Comparison of ENCODE assay signal across 1 fruit fly cellular context in the genomic region with DNA sequence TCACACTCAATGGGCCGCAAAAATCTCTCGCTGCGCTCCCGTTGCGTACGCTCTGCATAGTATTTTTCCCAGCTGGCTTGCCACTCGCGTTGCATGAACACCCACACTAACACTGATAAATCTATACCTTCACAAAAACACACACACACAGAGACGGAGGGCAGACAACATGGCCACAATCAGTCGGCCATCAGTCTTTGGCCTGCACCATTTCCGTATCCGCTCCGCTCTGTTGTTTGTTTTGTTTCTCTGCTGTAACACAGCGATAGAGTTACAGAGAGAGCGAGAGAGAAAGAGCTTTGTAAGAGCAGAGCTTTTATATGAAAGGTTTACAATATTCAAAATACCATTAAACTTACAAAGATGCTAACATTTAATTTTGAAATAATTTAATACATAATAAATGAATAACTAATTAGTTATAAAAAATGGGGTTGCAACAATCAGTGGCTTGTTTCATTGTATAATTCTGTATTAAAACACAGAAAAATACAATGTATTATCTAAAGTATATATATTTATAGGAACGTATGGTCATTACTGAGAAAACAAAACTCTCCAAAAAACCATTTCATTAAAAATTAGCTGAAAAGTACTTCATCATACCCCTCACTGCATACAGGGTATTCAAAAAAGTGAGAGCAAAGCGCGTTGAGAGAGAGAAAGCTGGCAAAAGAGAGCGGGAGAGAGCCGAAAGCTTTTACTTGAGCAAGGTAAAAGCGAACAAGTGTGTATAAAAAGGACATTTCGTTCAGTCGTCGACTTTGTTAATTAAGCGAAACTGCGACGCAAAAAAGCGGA.
TF ChIP-seq lines count a peak whose summit lies in the region.

A gene (plus strand): TSS at position 751 of the 801 bp plus-strand sequence.

TF ChIP-seq in whole organism, embryonic, 481 proteins besides CTCF, POLR2A, EP300 and RAD21 (continued from another document and continues in another):
- TF ChIP-seq cad (GFP tag; optimal IDR thresholded peaks at IDR 0.05; lab: Kevin White, UChicago) (no peak), CG6272 (GFP tag; IDR thresholded peaks at IDR 0.05; lab: Robert Waterston, UW) (no peak), ci (GFP tag; IDR thresholded peaks at IDR 0.05; lab: Robert Waterston, UW) (peak; percentile 88), ato (GFP tag; IDR thresholded peaks at IDR 0.05; lab: Robert Waterston, UW; ENCODE audit: partially characterized antibody) (no peak), CG13624 (GFP tag; optimal IDR thresholded peaks at IDR 0.05; lab: Kevin White, UChicago) (no peak), lov (optimal IDR thresholded peaks at IDR 0.05; lab: Kevin White, UChicago) (no peak), lov (GFP tag; IDR thresholded peaks at IDR 0.05; lab: Robert Waterston, UW) (peak; percentile 77; the same call in 1 of the 3 replicates), CG4707 (GFP tag; optimal IDR thresholded peaks at IDR 0.05; lab: Kevin White, UChicago) (peak; percentile 70), seq (GFP tag; IDR thresholded peaks at IDR 0.05; lab: Robert Waterston, UW) (peak; percentile 81; the same call in 1 of the 2 replicates), gcm (GFP tag; optimal IDR thresholded peaks at IDR 0.05; lab: Kevin White, UChicago) (peak; percentile 71), CG8359 (GFP tag; optimal IDR thresholded peaks at IDR 0.05; lab: Kevin White, UChicago; ENCODE audit: borderline replicate concordance) (peak; percentile 32), so (GFP tag; IDR thresholded peaks at IDR 0.05; lab: Robert Waterston, UW) (peak; percentile 68; the same call in 2 of the 3 replicates), fd96Cb (tag; optimal IDR thresholded peaks at IDR 0.05; lab: Kevin White, UChicago) (peak; percentile 64), CG43689 (GFP tag; IDR thresholded peaks at IDR 0.05; lab: Robert Waterston, UW) (peak; percentile 58), ATbp (GFP tag; optimal IDR thresholded peaks at IDR 0.05; lab: Kevin White, UChicago) (peak; percentile 76), z (GFP tag; IDR thresholded peaks at IDR 0.05; lab: Robert Waterston, UW) (peak; percentile 12; the same call in 1 of the 3 replicates), repo (GFP tag; optimal IDR thresholded peaks at IDR 0.05; lab: Kevin White, UChicago) (no peak), BtbVII (GFP tag; optimal IDR thresholded peaks at IDR 0.05; lab: Kevin White, UChicago) (peak; percentile 62), CG4404 (GFP tag; IDR thresholded peaks at IDR 0.05; lab: Robert Waterston, UW) (no peak), Dp (GFP tag; optimal IDR thresholded peaks at IDR 0.05; lab: Kevin White, UChicago) (no peak), Dek (tag; optimal IDR thresholded peaks at IDR 0.05; lab: Kevin White, UChicago) (peak; percentile 77), CG4424 (GFP tag; optimal IDR thresholded peaks at IDR 0.05; lab: Kevin White, UChicago) (peak; percentile 60), scrt (GFP tag; optimal IDR thresholded peaks at IDR 0.05; lab: Kevin White, UChicago) (peak; percentile 43), CG10321 (GFP tag; IDR thresholded peaks at IDR 0.05; lab: Robert Waterston, UW) (no peak), hth (optimal IDR thresholded peaks at IDR 0.05; lab: Kevin White, UChicago) (no peak), ham (GFP tag; IDR thresholded peaks at IDR 0.05; lab: Robert Waterston, UW) (no peak), Ada2b (GFP tag; IDR thresholded peaks at IDR 0.05; lab: Robert Waterston, UW) (peak; percentile 53; the same call in 1 of the 2 replicates), zen (tag; optimal IDR thresholded peaks at IDR 0.05; lab: Kevin White, UChicago) (no peak), gt (GFP tag; IDR thresholded peaks at IDR 0.05; lab: Robert Waterston, UW) (0 out of 2 replicates have a peak, but pooled peaks have one; percentile 37), dm (GFP tag; optimal IDR thresholded peaks at IDR 0.05; lab: Kevin White, UChicago) (no peak), gsb (GFP tag; IDR thresholded peaks at IDR 0.05; lab: Robert Waterston, UW) (peak; percentile 51), Poxn (GFP tag; IDR thresholded peaks at IDR 0.05; lab: Robert Waterston, UW) (no peak), CG11398 (GFP tag; optimal IDR thresholded peaks at IDR 0.05; lab: Kevin White, UChicago) (peak; percentile 38), Atf3 (GFP tag; optimal IDR thresholded peaks at IDR 0.05; lab: Kevin White, UChicago) (no peak), pzg (GFP tag; optimal IDR thresholded peaks at IDR 0.05; lab: Kevin White, UChicago) (no peak), fu2 (GFP tag; optimal IDR thresholded peaks at IDR 0.05; lab: Kevin White, UChicago) (no peak), CG1024 (GFP tag; IDR thresholded peaks at IDR 0.05; lab: Robert Waterston, UW) (no peak), Dbx (GFP tag; IDR thresholded peaks at IDR 0.05; lab: Robert Waterston, UW) (no peak), phol (tag; optimal IDR thresholded peaks at IDR 0.05; lab: Kevin White, UChicago) (peak; percentile 83), CG3163 (GFP tag; optimal IDR thresholded peaks at IDR 0.05; lab: Kevin White, UChicago) (peak; percentile 9), Eip74EF (GFP tag; optimal IDR thresholded peaks at IDR 0.05; lab: Kevin White, UChicago) (peak in 1 of 2 experiments; percentile 80), CG34422 (GFP tag; IDR thresholded peaks at IDR 0.05; lab: Robert Waterston, UW) (peak; percentile 49; the same call in 2 of the 3 replicates), ash1 (GFP tag; optimal IDR thresholded peaks at IDR 0.05; lab: Kevin White, UChicago) (no peak), CG12299 (tag; optimal IDR thresholded peaks at IDR 0.05; lab: Kevin White, UChicago) (no peak), sqz (GFP tag; optimal IDR thresholded peaks at IDR 0.05; lab: Kevin White, UChicago) (peak; percentile 50), CG15073 (GFP tag; optimal IDR thresholded peaks at IDR 0.05; lab: Kevin White, UChicago) (no peak), Dref (GFP tag; IDR thresholded peaks at IDR 0.05; lab: Robert Waterston, UW) (no peak), Bdp1 (GFP tag; optimal IDR thresholded peaks at IDR 0.05; lab: Kevin White, UChicago) (no peak), HLHmδ (GFP tag; optimal IDR thresholded peaks at IDR 0.05; lab: Kevin White, UChicago) (peak; percentile 81), CG8924 (tag; optimal IDR thresholded peaks at IDR 0.05; lab: Kevin White, UChicago) (peak; percentile 89), CG7357 (GFP tag; IDR thresholded peaks at IDR 0.05; lab: Robert Waterston, UW) (no peak), MBD-R2 (GFP tag; IDR thresholded peaks at IDR 0.05; lab: Robert Waterston, UW) (no peak), CG1832 (GFP tag; optimal IDR thresholded peaks at IDR 0.05; lab: Kevin White, UChicago) (no peak), Rfx (GFP tag; IDR thresholded peaks at IDR 0.05; lab: Robert Waterston, UW) (peak; percentile 4; the same call in 1 of the 2 replicates), danr (GFP tag; IDR thresholded peaks at IDR 0.05; lab: Robert Waterston, UW) (0 out of 2 replicates have a peak, but pooled peaks have one; percentile 21), CG10274 (GFP tag; optimal IDR thresholded peaks at IDR 0.05; lab: Kevin White, UChicago) (no peak), CG6765 (GFP tag; optimal IDR thresholded peaks at IDR 0.05; lab: Kevin White, UChicago) (peak; percentile 79), GATAe (GFP tag; conservative IDR thresholded peaks at IDR 0.05; lab: Robert Waterston, UW) (no peak), nom (GFP tag; optimal IDR thresholded peaks at IDR 0.05; lab: Kevin White, UChicago) (no peak), Hr51 (GFP tag; optimal IDR thresholded peaks at IDR 0.05; lab: Kevin White, UChicago) (peak in 1 of 2 experiments; percentile 96), Jarid2 (GFP tag; optimal IDR thresholded peaks at IDR 0.05; lab: Kevin White, UChicago) (peak; percentile 23), ssp (GFP tag; IDR thresholded peaks at IDR 0.05; lab: Robert Waterston, UW) (peak; percentile 63), lbe (GFP tag; optimal IDR thresholded peaks at IDR 0.05; lab: Kevin White, UChicago) (no peak), pb (GFP tag; optimal IDR thresholded peaks at IDR 0.05; lab: Kevin White, UChicago) (peak; percentile 40), CG4617 (GFP tag; optimal IDR thresholded peaks at IDR 0.05; lab: Kevin White, UChicago; ENCODE audit: borderline replicate concordance) (peak; percentile 44), CG9727 (GFP tag; optimal IDR thresholded peaks at IDR 0.05; lab: Kevin White, UChicago) (peak; percentile 28), CG15514 (GFP tag; optimal IDR thresholded peaks at IDR 0.05; lab: Kevin White, UChicago) (peak; percentile 64), gem (tag; optimal IDR thresholded peaks at IDR 0.05; lab: Kevin White, UChicago) (peak; percentile 89), Ets65A (GFP tag; lab: Kevin White, UChicago) (peak; percentile 79), grau (tag; optimal IDR thresholded peaks at IDR 0.05; lab: Kevin White, UChicago) (peak; percentile 92), Fer2 (tag; optimal IDR thresholded peaks at IDR 0.05; lab: Kevin White, UChicago) (peak; percentile 25), CG12391 (tag; optimal IDR thresholded peaks at IDR 0.05; lab: Kevin White, UChicago) (peak; percentile 92), Dfd (GFP tag; optimal IDR thresholded peaks at IDR 0.05; lab: Kevin White, UChicago) (no peak), CG9876 (GFP tag; optimal IDR thresholded peaks at IDR 0.05; lab: Kevin White, UChicago) (no peak), unc-4 (GFP tag; IDR thresholded peaks at IDR 0.05; lab: Robert Waterston, UW; ENCODE audit: partially characterized antibody) (no peak), CG11695 (GFP tag; IDR thresholded peaks at IDR 0.05; lab: Robert Waterston, UW) (peak; percentile 72), CG1603 (tag; optimal IDR thresholded peaks at IDR 0.05; lab: Kevin White, UChicago) (peak; percentile 70), lmd (GFP tag; IDR thresholded peaks at IDR 0.05; lab: Robert Waterston, UW) (peak; percentile 78), HmgD (GFP tag; optimal IDR thresholded peaks at IDR 0.05; lab: Kevin White, UChicago) (no peak), CG1602 (GFP tag; optimal IDR thresholded peaks at IDR 0.05; lab: Kevin White, UChicago) (peak; percentile 81), HLH3B (GFP tag; IDR thresholded peaks at IDR 0.05; lab: Robert Waterston, UW) (peak; percentile 54), CG5180 (GFP tag; optimal IDR thresholded peaks at IDR 0.05; lab: Kevin White, UChicago) (peak; percentile 58), D19B (GFP tag; optimal IDR thresholded peaks at IDR 0.05; lab: Kevin White, UChicago) (peak; percentile 87), ewg (GFP tag; optimal IDR thresholded peaks at IDR 0.05; lab: Kevin White, UChicago) (peak; percentile 87), CG10431 (GFP tag; optimal IDR thresholded peaks at IDR 0.05; lab: Kevin White, UChicago) (peak; percentile 64), CG11504 (tag; optimal IDR thresholded peaks at IDR 0.05; lab: Kevin White, UChicago) (peak; percentile 81), Taf1 (GFP tag; IDR thresholded peaks at IDR 0.05; lab: Robert Waterston, UW) (no peak), CG14050 (GFP tag; IDR thresholded peaks at IDR 0.05; lab: Robert Waterston, UW) (peak; percentile 80), Sin3A (optimal IDR thresholded peaks at IDR 0.05; lab: Kevin White, UChicago) (no peak), CG7372 (GFP tag; IDR thresholded peaks at IDR 0.05; lab: Robert Waterston, UW) (peak; percentile 67), odd (GFP tag; optimal IDR thresholded peaks at IDR 0.05; lab: Kevin White, UChicago) (peak; percentile 79), CG9609 (GFP tag; optimal IDR thresholded peaks at IDR 0.05; lab: Kevin White, UChicago) (no peak), grn (GFP tag; optimal IDR thresholded peaks at IDR 0.05; lab: Kevin White, UChicago) (peak; percentile 34), Myb (GFP tag; optimal IDR thresholded peaks at IDR 0.05; lab: Kevin White, UChicago) (no peak), hkb (optimal IDR thresholded peaks at IDR 0.05; lab: Kevin White, UChicago) (no peak), hkb (GFP tag; IDR thresholded peaks at IDR 0.05; lab: Robert Waterston, UW) (peak; percentile 79), ttk (GFP tag; IDR thresholded peaks at IDR 0.05; lab: Robert Waterston, UW) (peak; percentile 70), al (GFP tag; IDR thresholded peaks at IDR 0.05; lab: Robert Waterston, UW) (peak; percentile 42), Max (GFP tag; optimal IDR thresholded peaks at IDR 0.05; lab: Kevin White, UChicago) (peak; percentile 1), CG18619 (GFP tag; optimal IDR thresholded peaks at IDR 0.05; lab: Kevin White, UChicago) (peak; percentile 73), otp (GFP tag; IDR thresholded peaks at IDR 0.05; lab: Robert Waterston, UW) (peak; percentile 40), ind (GFP tag; optimal IDR thresholded peaks at IDR 0.05; lab: Kevin White, UChicago) (peak; percentile 62), kah (GFP tag; optimal IDR thresholded peaks at IDR 0.05; lab: Kevin White, UChicago) (peak; percentile 48), slou (GFP tag; optimal IDR thresholded peaks at IDR 0.05; lab: Kevin White, UChicago) (peak; percentile 68), amos (GFP tag; IDR thresholded peaks at IDR 0.05; lab: Robert Waterston, UW; ENCODE audit: partially characterized antibody) (no peak), tin (GFP tag; optimal IDR thresholded peaks at IDR 0.05; lab: Kevin White, UChicago) (peak; percentile 32), CG8478 (optimal IDR thresholded peaks at IDR 0.05; lab: Kevin White, UChicago) (no peak), Drgx (GFP tag; IDR thresholded peaks at IDR 0.05; lab: Robert Waterston, UW) (no peak; the same call in 1 of the 2 replicates), CG14965 (GFP tag; optimal IDR thresholded peaks at IDR 0.05; lab: Kevin White, UChicago; ENCODE audit: borderline replicate concordance) (no peak), H15 (GFP tag; IDR thresholded peaks at IDR 0.05; lab: Robert Waterston, UW) (peak; percentile 56), ems (GFP tag; optimal IDR thresholded peaks at IDR 0.05; lab: Kevin White, UChicago) (peak; percentile 29), aop (GFP tag; IDR thresholded peaks at IDR 0.05; lab: Robert Waterston, UW) (peak; percentile 49; the same call in 1 of the 2 replicates), CG12744 (GFP tag; optimal IDR thresholded peaks at IDR 0.05; lab: Kevin White, UChicago) (peak; percentile 47), Adf1 (GFP tag; IDR thresholded peaks at IDR 0.05; lab: Robert Waterston, UW) (peak; percentile 42; the same call in 1 of the 2 replicates), CG2202 (tag; optimal IDR thresholded peaks at IDR 0.05; lab: Kevin White, UChicago) (peak; percentile 12), CG7987 (GFP tag; optimal IDR thresholded peaks at IDR 0.05; lab: Kevin White, UChicago) (peak; percentile 87), CoRest (tag; optimal IDR thresholded peaks at IDR 0.05; lab: Kevin White, UChicago) (peak; percentile 94), slbo (GFP tag; IDR thresholded peaks at IDR 0.05; lab: Robert Waterston, UW) (peak; percentile 91), shn (GFP tag; optimal IDR thresholded peaks at IDR 0.05; lab: Kevin White, UChicago) (peak; percentile 9), Ets97D (GFP tag; optimal IDR thresholded peaks at IDR 0.05; lab: Kevin White, UChicago) (peak; percentile 97), CG11247 (GFP tag; IDR thresholded peaks at IDR 0.05; lab: Robert Waterston, UW) (peak; percentile 46), klu (GFP tag; IDR thresholded peaks at IDR 0.05; lab: Robert Waterston, UW) (peak; percentile 44; the same call in 1 of the 2 replicates)
